Worm (Caenorhabditis elegans): Measurements from ENCODE around the gene C16C8.7.

The C16C8.7 gene

ce11 chrII:3482231-3482630, 22.3 kb upstream of the C16C8.7 start, which contains the start of gene smu-2:
TSS of gene smu-2 (plus strand) at chrII:3482408.
- no peak for TF ChIP-seq nhr-77 (tag; optimal IDR thresholded peaks at IDR 0.05)
- TF ChIP-seq unc-62 (GFP tag; optimal IDR thresholded peaks at IDR 0.05), result no peak
- TF ChIP-seq elt-3 (tag; optimal IDR thresholded peaks at IDR 0.05), result no peak
- TF ChIP-seq ztf-11 (tag; optimal IDR thresholded peaks at IDR 0.05), result no peak
- peak; percentile 11 for TF ChIP-seq elt-2 (tag; optimal IDR thresholded peaks at IDR 0.05)
- peak; percentile 17 for TF ChIP-seq nhr-23 (tag; optimal IDR thresholded peaks at IDR 0.05)
- no peak for TF ChIP-seq fos-1 (tag; optimal IDR thresholded peaks at IDR 0.05)
- peak; percentile 59 for TF ChIP-seq lin-39 (tag; optimal IDR thresholded peaks at IDR 0.05)
- peak; percentile 69 for TF ChIP-seq egl-5 (tag; optimal IDR thresholded peaks at IDR 0.05)
- no peak for TF ChIP-seq nhr-43 (tag; optimal IDR thresholded peaks at IDR 0.05; ENCODE audit: poor library complexity, severe bottlenecking)
- TF ChIP-seq snpc-4 (tag; optimal IDR thresholded peaks at IDR 0.05), result peak; percentile 55
- peak; percentile 17 for TF ChIP-seq fkh-10 (GFP tag; optimal IDR thresholded peaks at IDR 0.05)
- TF ChIP-seq unc-39 (tag; optimal IDR thresholded peaks at IDR 0.05), result no peak
- peak; percentile 55 for TF ChIP-seq nfya-1 (tag; optimal IDR thresholded peaks at IDR 0.05; ENCODE audit: insufficient read depth)
- TF ChIP-seq nhr-11 (tag; optimal IDR thresholded peaks at IDR 0.05), result no peak
- peak; percentile 1 for TF ChIP-seq R02D3.7 (tag; optimal IDR thresholded peaks at IDR 0.05)
- TF ChIP-seq lin-15B (tag; optimal IDR thresholded peaks at IDR 0.05), result peak; percentile 91
- TF ChIP-seq tbx-2 (tag; optimal IDR thresholded peaks at IDR 0.05), result no peak
- peak; percentile 20 for TF ChIP-seq nhr-25 (tag; optimal IDR thresholded peaks at IDR 0.05)

- TF ChIP-seq unc-62 (GFP tag; optimal IDR thresholded peaks at IDR 0.05), result no peak
These were observed 21.6 kb upstream of the C16C8.7 start, which contains the start of gene Y49F6B.8 for ce11 chrII:3481584-3481983. TSS of gene Y49F6B.8 (minus strand) at chrII:3481684.

- no peak for TF ChIP-seq zag-1 (tag; optimal IDR thresholded peaks at IDR 0.05)
- TF ChIP-seq fos-1 (tag; optimal IDR thresholded peaks at IDR 0.05), result no peak
- TF ChIP-seq ceh-28 (tag; optimal IDR thresholded peaks at IDR 0.05), result no peak
- TF ChIP-seq tbx-2 (tag; optimal IDR thresholded peaks at IDR 0.05), result no peak
- no peak for TF ChIP-seq jun-1 (tag; optimal IDR thresholded peaks at IDR 0.05)
- no peak for TF ChIP-seq lin-39 (tag; optimal IDR thresholded peaks at IDR 0.05)
- TF ChIP-seq sea-2 (GFP tag; optimal IDR thresholded peaks at IDR 0.05), result no peak
- no peak for TF ChIP-seq nhr-11 (tag; optimal IDR thresholded peaks at IDR 0.05)
- no peak for TF ChIP-seq nhr-76 (tag; optimal IDR thresholded peaks at IDR 0.05)
- TF ChIP-seq nhr-23 (tag; optimal IDR thresholded peaks at IDR 0.05), result no peak
- TF ChIP-seq aly-2 (tag; optimal IDR thresholded peaks at IDR 0.05), result no peak
- no peak for TF ChIP-seq pqm-1 (tag; optimal IDR thresholded peaks at IDR 0.05)
- TF ChIP-seq nhr-12 (tag; optimal IDR thresholded peaks at IDR 0.05), result no peak
- no peak for TF ChIP-seq nhr-77 (tag; optimal IDR thresholded peaks at IDR 0.05)
- no peak for TF ChIP-seq ceh-9 (tag; optimal IDR thresholded peaks at IDR 0.05)
These were observed 17.2 kb upstream of the C16C8.7 start, which contains the start of gene fbxb-104 for ce11 chrII:3477171-3477570. TSS of gene fbxb-104 (minus strand) at chrII:3477271.

- no peak for TF ChIP-seq nhr-43 (tag; optimal IDR thresholded peaks at IDR 0.05; ENCODE audit: poor library complexity, severe bottlenecking)
These were observed 16.6 kb upstream of the C16C8.7 start for ce11 chrII:3476536-3476935.

- TF ChIP-seq zag-1 (tag; optimal IDR thresholded peaks at IDR 0.05) (no peak), pha-4 (tag; optimal IDR thresholded peaks at IDR 0.05) (no peak), nhr-23 (tag; optimal IDR thresholded peaks at IDR 0.05) (no peak), lin-39 (tag; optimal IDR thresholded peaks at IDR 0.05) (no peak), hmg-11 (tag; optimal IDR thresholded peaks at IDR 0.05) (no peak), daf-12 (tag; optimal IDR thresholded peaks at IDR 0.05) (no peak), nhr-43 (tag; optimal IDR thresholded peaks at IDR 0.05; ENCODE audit: poor library complexity, severe bottlenecking) (no peak), skn-1 (tag; optimal IDR thresholded peaks at IDR 0.05) (no peak), fos-1 (tag; optimal IDR thresholded peaks at IDR 0.05) (no peak), mdl-1 (tag; optimal IDR thresholded peaks at IDR 0.05) (no peak), nhr-25 (tag; optimal IDR thresholded peaks at IDR 0.05) (no peak), fkh-10 (GFP tag; optimal IDR thresholded peaks at IDR 0.05) (no peak), unc-62 (GFP tag; optimal IDR thresholded peaks at IDR 0.05) (no peak), elt-3 (tag; optimal IDR thresholded peaks at IDR 0.05) (no peak), pqm-1 (tag; optimal IDR thresholded peaks at IDR 0.05) (no peak), lsy-12 (tag; optimal IDR thresholded peaks at IDR 0.05) (no peak), nhr-12 (tag; optimal IDR thresholded peaks at IDR 0.05) (no peak), ama-1 (optimal IDR thresholded peaks at IDR 0.05) (no peak)
These were observed 13.8 kb upstream of the C16C8.7 start, which contains the start of gene sdz-32 for ce11 chrII:3473744-3474143. TSS of gene sdz-32 (plus strand) at chrII:3474044.

Data from whole organism, L3 larva.